Worm (Caenorhabditis elegans) whole organism, L1 larva: ENCODE data around the gene F48B9.8.

Source experiments
- ama-1 ChIP-seq: fragments of 150-350 bp; optimal IDR thresholded peaks from 2 replicates; lab custom pipeline; 2014
- ceh-88 ChIP-seq: fragments of 200-800 bp; sonication (Bioruptor generic); IDR thresholded peaks from 2 replicates; pipeline ENCODE4 v1.3.6; 2022; ENCODE audit warnings: missing genetic modification characterization, missing compliant biosample characterization
- egl-13 ChIP-seq: sonication (generic microtip); optimal IDR thresholded peaks from 2 replicates; lab custom pipeline; 2016; ENCODE audit warnings: missing genotype, missing genetic modification reagents, missing genetic modification characterization, missing compliant biosample characterization
- fkh-10 ChIP-seq: sonication (generic microtip); optimal IDR thresholded peaks from 2 replicates; lab custom pipeline; 2017; ENCODE audit warnings: missing biosample characterization, missing genetic modification reagents, missing genetic modification characterization
- lsy-2 ChIP-seq, 2 experiments: fragments of 150-350 bp; optimal IDR thresholded peaks; 2 replicates each; lab custom pipeline; 2014; ENCODE audit warnings: missing biosample characterization in 2 of 2, missing genetic modification characterization in 2 of 2
- nhr-237 ChIP-seq: fragments of 150-350 bp; optimal IDR thresholded peaks from 2 replicates; lab custom pipeline; 2014; ENCODE audit warnings: missing biosample characterization, missing genetic modification characterization
- nhr-90 ChIP-seq: sonication (generic microtip); optimal IDR thresholded peaks from 2 replicates; lab custom pipeline; 2016; ENCODE audit warnings: mild to moderate bottlenecking, missing genetic modification characterization, missing compliant biosample characterization; ENCODE audit not compliant: poor library complexity
- snpc-4 ChIP-seq: fragments of 150-350 bp; optimal IDR thresholded peaks from 2 replicates; lab custom pipeline; 2014; ENCODE audit warnings: missing biosample characterization, missing genetic modification characterization
- unc-86 ChIP-seq: sonication (generic microtip); optimal IDR thresholded peaks from 2 replicates; lab custom pipeline; 2016; ENCODE audit warnings: missing genetic modification characterization, missing compliant biosample characterization

- TF ChIP-seq fkh-10 (GFP tag; lab: Kevin White, UChicago): peak; percentile 91
- TF ChIP-seq nhr-237 (tag; lab: Kevin White, UChicago): no peak
- TF ChIP-seq ama-1 (lab: Kevin White, UChicago): no peak
- no peak for TF ChIP-seq ceh-88
- TF ChIP-seq nhr-90 (tag; lab: Kevin White, UChicago): no peak
- TF ChIP-seq snpc-4 (tag; lab: Kevin White, UChicago): no peak
- peak in 1 of 2 experiments; percentile 27 for TF ChIP-seq lsy-2 (tag; optimal IDR thresholded peaks at IDR 0.05; lab: Kevin White, UChicago)
- TF ChIP-seq unc-86: no peak
- TF ChIP-seq egl-13 (tag; lab: Kevin White, UChicago): no peak
These were observed 37.3 kb downstream of the F48B9.8 start for ce11 chrX:2138923-2139322.
